Worm (Caenorhabditis elegans): ENCODE data around the gene R07B1.9.

DNA sequence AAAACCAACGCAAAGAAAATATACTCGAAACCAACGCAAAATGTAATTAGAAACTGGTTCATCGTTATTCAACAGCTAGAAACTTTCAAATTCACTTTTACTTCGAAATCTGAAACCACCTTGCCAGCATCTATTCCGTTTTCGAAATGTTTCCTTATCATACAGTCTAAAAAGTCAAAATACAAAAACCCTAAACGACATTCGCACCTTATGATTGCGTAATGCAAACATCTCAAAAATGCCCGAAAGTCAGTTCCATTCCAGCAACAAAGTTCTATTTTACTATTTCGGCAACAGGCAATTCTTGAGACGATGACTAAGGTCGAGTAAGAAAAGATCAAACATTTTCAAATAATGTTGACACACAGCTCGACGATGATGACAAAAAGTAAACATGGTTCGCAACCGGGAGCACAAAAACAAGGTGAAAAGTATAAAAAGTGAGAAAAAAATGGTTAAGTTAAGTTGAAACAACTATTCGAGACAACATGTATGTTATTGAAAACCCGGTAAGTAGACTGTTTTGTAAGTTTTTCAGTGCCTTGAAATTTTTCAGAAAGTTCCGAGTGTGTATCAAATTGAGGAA, 25.4 kb upstream of the R07B1.9 start, which contains the start of gene lec-7:
- TF ChIP-seq W03F9.2 (tag; optimal IDR thresholded peaks at IDR 0.05) (no peak), him-1 (tag; optimal IDR thresholded peaks at IDR 0.05) (no peak), dao-5 (tag; optimal IDR thresholded peaks at IDR 0.05) (no peak)
